Worm (Caenorhabditis elegans): ENCODE data around the gene znf-782.

znf-782 gene

ce11 chrIV:1067430-1067829 lies at the start of gene znf-782:
Gene znf-782 (minus strand): TSS chrIV:1067525.
- no peak for TF ChIP-seq egl-27 (tag; optimal IDR thresholded peaks at IDR 0.05)
- TF ChIP-seq ceh-82 (tag; optimal IDR thresholded peaks at IDR 0.05): peak in 1 of 3 experiments; percentile 42
- no peak for TF ChIP-seq mef-2 (tag; optimal IDR thresholded peaks at IDR 0.05)
- no peak for TF ChIP-seq hlh-17 (GFP tag; optimal IDR thresholded peaks at IDR 0.05; ENCODE audit: borderline replicate concordance)
- no peak for TF ChIP-seq sox-4 (tag; optimal IDR thresholded peaks at IDR 0.05)
- no peak for TF ChIP-seq hpl-2 (GFP tag; optimal IDR thresholded peaks at IDR 0.05)
- TF ChIP-seq nhr-85 (tag): no peak
- no peak for TF ChIP-seq xbp-1 (tag; optimal IDR thresholded peaks at IDR 0.05)
- TF ChIP-seq tlp-1 (tag; optimal IDR thresholded peaks at IDR 0.05): no peak
- TF ChIP-seq grh-1 (GFP tag; IDR thresholded peaks at IDR 0.05): no peak
- no peak for TF ChIP-seq C04F5.9 (tag; optimal IDR thresholded peaks at IDR 0.05)
- TF ChIP-seq ceh-90 (tag; optimal IDR thresholded peaks at IDR 0.05): no peak
- peak; percentile 52 for TF ChIP-seq ceh-8 (GFP tag; optimal IDR thresholded peaks at IDR 0.05)
- TF ChIP-seq jun-1 (tag; optimal IDR thresholded peaks at IDR 0.05): peak; percentile 57
- TF ChIP-seq lin-14 (GFP tag; optimal IDR thresholded peaks at IDR 0.05): no peak
- TF ChIP-seq snu-23 (GFP tag; optimal IDR thresholded peaks at IDR 0.05): no peak
- no peak for TF ChIP-seq unc-62 (GFP tag; optimal IDR thresholded peaks at IDR 0.05)
- TF ChIP-seq C34B4.2 (tag; optimal IDR thresholded peaks at IDR 0.05): no peak
- no peak for TF ChIP-seq pqm-1 (tag; optimal IDR thresholded peaks at IDR 0.05)
- no peak for TF ChIP-seq unc-30 (tag; optimal IDR thresholded peaks at IDR 0.05)
- no peak for TF ChIP-seq dpl-1 (GFP tag; optimal IDR thresholded peaks at IDR 0.05)
- no peak for TF ChIP-seq rnt-1 (tag; optimal IDR thresholded peaks at IDR 0.05)
- no peak for TF ChIP-seq ama-1 (optimal IDR thresholded peaks at IDR 0.05)
- TF ChIP-seq zag-1 (tag; optimal IDR thresholded peaks at IDR 0.05): no peak
- no peak for TF ChIP-seq unc-98 (GFP tag; IDR thresholded peaks at IDR 0.05)
- TF ChIP-seq elt-2 (tag; optimal IDR thresholded peaks at IDR 0.05): no peak
- TF ChIP-seq mep-1 (tag; optimal IDR thresholded peaks at IDR 0.05): no peak
- no peak for TF ChIP-seq pag-3 (tag; optimal IDR thresholded peaks at IDR 0.05; ENCODE audit: borderline replicate concordance, insufficient read depth)
- TF ChIP-seq fos-1 (tag; optimal IDR thresholded peaks at IDR 0.05): no peak
- no peak for TF ChIP-seq F16B12.6 (tag; optimal IDR thresholded peaks at IDR 0.05)
- TF ChIP-seq lir-3 (tag; optimal IDR thresholded peaks at IDR 0.05; ENCODE audit: poor library complexity): no peak
- TF ChIP-seq unc-86 (tag; optimal IDR thresholded peaks at IDR 0.05): no peak
- TF ChIP-seq nhr-90 (tag; optimal IDR thresholded peaks at IDR 0.05; ENCODE audit: poor library complexity): no peak
- TF ChIP-seq zip-4 (GFP tag; optimal IDR thresholded peaks at IDR 0.05): no peak
- TF ChIP-seq aha-1 (tag; optimal IDR thresholded peaks at IDR 0.05): no peak
- TF ChIP-seq efl-1 (optimal IDR thresholded peaks at IDR 0.05): no peak
- TF ChIP-seq efl-1 (GFP tag; optimal IDR thresholded peaks at IDR 0.05 in 1 of 2): peak in 1 of 2 experiments; percentile 78
- no peak for TF ChIP-seq nhr-84 (tag; optimal IDR thresholded peaks at IDR 0.05)
- TF ChIP-seq aly-2 (tag; optimal IDR thresholded peaks at IDR 0.05): no peak
- TF ChIP-seq sptf-1 (tag; optimal IDR thresholded peaks at IDR 0.05): no peak
- peak; percentile 56 for TF ChIP-seq ztf-4 (tag; optimal IDR thresholded peaks at IDR 0.05)
- no peak for TF ChIP-seq fkh-8 (tag; optimal IDR thresholded peaks at IDR 0.05)

- no peak for TF ChIP-seq swsn-7 (tag; optimal IDR thresholded peaks at IDR 0.05)
- no peak for TF ChIP-seq fkh-8 (tag; optimal IDR thresholded peaks at IDR 0.05)
- no peak for TF ChIP-seq nhr-90 (tag; optimal IDR thresholded peaks at IDR 0.05; ENCODE audit: poor library complexity)
- TF ChIP-seq efl-3 (GFP tag; optimal IDR thresholded peaks at IDR 0.05): no peak
- no peak for TF ChIP-seq tlp-1 (tag; optimal IDR thresholded peaks at IDR 0.05)
- no peak for TF ChIP-seq ets-5 (GFP tag; IDR thresholded peaks at IDR 0.05)
- TF ChIP-seq zag-1 (tag; optimal IDR thresholded peaks at IDR 0.05): no peak
- TF ChIP-seq nhr-28 (tag; optimal IDR thresholded peaks at IDR 0.05): no peak
- TF ChIP-seq mdl-1 (tag; optimal IDR thresholded peaks at IDR 0.05): no peak
- TF ChIP-seq lsy-2 (tag; optimal IDR thresholded peaks at IDR 0.05): no peak
- TF ChIP-seq lin-13 (GFP tag; optimal IDR thresholded peaks at IDR 0.05): no peak
- no peak for TF ChIP-seq snu-23 (GFP tag; optimal IDR thresholded peaks at IDR 0.05)
- no peak for TF ChIP-seq ceh-63 (GFP tag; optimal IDR thresholded peaks at IDR 0.05)
Measured at ce11 chrIV:1113638-1114037, 46.3 kb upstream of the znf-782 start, which contains the start of gene srx-14. Gene srx-14 (minus strand): TSS chrIV:1113738.

Data from whole organism, L1 larva.